Fruit fly (Drosophila melanogaster) whole organism, adult: ENCODE data around the gene CG2767.

Source experiments
- CG12768 ChIP-seq: fragments of 200-800 bp; sonication (Bioruptor generic); optimal IDR thresholded peaks from 2 replicates; lab custom pipeline; 2017; ENCODE audit warnings: missing biosample characterization, missing genetic modification characterization, mild to moderate bottlenecking, moderate library complexity, missing genetic modification reagents
- CG7045 ChIP-seq: fragments of 200-800 bp; sonication (Bioruptor generic); optimal IDR thresholded peaks from 2 replicates; lab custom pipeline; 2017; ENCODE audit warnings: missing biosample characterization, mild to moderate bottlenecking, missing genetic modification characterization
- CG7101 ChIP-seq: fragments of 200-800 bp; sonication (Bioruptor generic); optimal IDR thresholded peaks from 2 replicates; lab custom pipeline; 2018; ENCODE audit warnings: missing biosample characterization, mild to moderate bottlenecking, missing genetic modification characterization, moderate library complexity
- Mnt ChIP-seq: fragments of 200-800 bp; sonication (Bioruptor generic); optimal IDR thresholded peaks from 2 replicates; lab custom pipeline; 2016; ENCODE audit warnings: missing biosample characterization, mild to moderate bottlenecking, missing genetic modification characterization
- bab1 ChIP-seq: fragments of 200-800 bp; sonication (Bioruptor generic); optimal IDR thresholded peaks from 3 replicates; lab custom pipeline; 2019; ENCODE audit warnings: missing biosample characterization, mild to moderate bottlenecking, missing genetic modification characterization, moderate library complexity
- cnc ChIP-seq, 2 experiments: fragments of >200 bp; optimal IDR thresholded peaks; 2 replicates each; lab custom pipeline; 2017
- kay ChIP-seq: fragments of 200-800 bp; sonication (Bioruptor generic); peaks from one replicate; lab custom pipeline; 2016; ENCODE audit warnings: missing biosample characterization, missing genetic modification characterization, borderline replicate concordance

DNA sequence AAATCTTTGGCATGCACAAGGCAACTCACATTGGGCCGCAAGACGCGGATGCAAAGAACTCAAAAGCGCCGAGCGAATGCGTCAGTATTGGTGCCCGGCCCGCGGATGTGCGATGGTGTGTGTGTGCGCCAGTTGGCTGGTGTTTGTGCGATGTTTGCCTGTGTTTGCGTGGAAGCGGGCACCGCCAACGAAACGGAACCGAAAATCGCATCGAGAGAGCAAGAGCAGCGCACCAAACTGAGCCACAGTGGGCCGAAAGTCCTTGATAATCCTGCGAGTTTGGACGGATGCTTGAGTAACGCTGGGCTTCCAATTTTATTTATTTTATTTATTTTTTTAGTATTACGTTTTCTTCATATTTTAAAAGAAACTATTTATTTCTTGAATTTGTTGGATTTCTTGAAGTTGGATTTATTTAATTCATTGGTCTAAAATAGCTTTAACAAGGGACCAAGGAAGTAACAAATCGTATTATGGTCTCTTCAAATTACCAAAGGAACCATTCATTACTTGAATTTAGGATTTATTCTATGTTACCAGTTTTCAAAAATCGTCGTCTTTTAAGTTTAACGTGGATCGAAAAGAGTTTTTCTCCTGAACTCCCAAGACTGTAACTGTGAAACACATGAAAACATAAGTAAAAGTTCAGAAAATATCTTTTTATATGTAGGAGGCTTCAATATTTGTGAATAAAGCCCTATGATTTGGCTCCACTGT, 45.0 kb downstream of the CG2767 start:
- TF ChIP-seq bab1 (GFP tag; lab: Kevin White, UChicago) (no peak), CG7101 (no peak), kay (GFP tag; lab: Kevin White, UChicago) (no peak), CG12768 (GFP tag; lab: Kevin White, UChicago) (peak; percentile 34), Mnt (GFP tag; lab: Kevin White, UChicago) (peak; percentile 69), cnc (optimal IDR thresholded peaks at IDR 0.05; lab: Kevin White, UChicago) (no peak), CG7045 (peak; percentile 43)
